Worm (Caenorhabditis elegans) whole organism, L4/young adult: ENCODE results near the gene C35D6.3.

ENCODE experiments used
- W03F9.2 ChIP-seq: fragments of 150-350 bp; optimal IDR thresholded peaks from 2 replicates; lab custom pipeline; 2014; ENCODE audit warnings: missing biosample characterization, missing genetic modification characterization
- dao-5 ChIP-seq: sonication (generic microtip); optimal IDR thresholded peaks from 2 replicates; lab custom pipeline; 2016; ENCODE audit warnings: missing genotype, missing genetic modification characterization, moderate library complexity, missing compliant biosample characterization

DNA sequence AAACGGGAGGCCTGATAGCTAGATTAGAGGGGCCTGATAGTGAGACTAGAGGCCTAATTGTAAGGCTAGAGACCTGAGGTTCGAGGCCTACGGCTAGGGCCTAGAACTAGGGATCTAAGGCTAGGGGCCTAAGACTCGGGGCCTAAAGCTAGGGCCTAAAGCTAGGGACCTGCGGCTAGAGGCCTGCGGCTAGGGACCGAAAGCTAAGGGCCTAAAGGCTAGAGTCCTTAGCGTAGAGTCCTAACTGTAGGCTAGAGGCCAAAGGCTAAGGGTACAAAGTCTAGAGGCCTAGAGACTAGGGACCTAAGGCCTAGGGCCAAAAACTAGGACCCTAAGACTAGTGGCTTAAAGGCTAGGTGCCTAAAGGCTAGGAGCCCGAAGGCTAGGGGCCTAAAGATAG is 13.5 kb upstream of the C35D6.3 start:
- TF ChIP-seq dao-5 (tag; lab: Kevin White, UChicago) (no peak), W03F9.2 (no peak)
